Fruit fly (Drosophila melanogaster) whole organism, embryonic: ENCODE measurements around the gene eIF2Bepsilon.

Experiments
- Aef1 ChIP-seq: fragments of 200-800 bp; sonication (Bioruptor generic); IDR thresholded peaks from 3 replicates; pipeline ENCODE4 v1.3.6; 2022; ENCODE audit warnings: missing biosample characterization, missing genetic modification characterization
- B-H2 ChIP-seq: fragments of 200-800 bp; sonication (Bioruptor generic); optimal IDR thresholded peaks from 2 replicates; lab custom pipeline; 2018; ENCODE audit warnings: missing biosample characterization, mild to moderate bottlenecking, missing genetic modification characterization
- CG10267 ChIP-seq: fragments of 200-800 bp; sonication (Bioruptor generic); optimal IDR thresholded peaks from 2 replicates; lab custom pipeline; 2018; ENCODE audit warnings: missing biosample characterization, mild to moderate bottlenecking, missing genetic modification characterization, moderate library complexity
- CG10654 ChIP-seq: fragments of 200-800 bp; sonication (Bioruptor generic); optimal IDR thresholded peaks from 2 replicates; lab custom pipeline; 2016; ENCODE audit warnings: missing biosample characterization, missing genetic modification characterization
- CG11723 ChIP-seq: fragments of 200-800 bp; sonication (Bioruptor generic); optimal IDR thresholded peaks from 2 replicates; lab custom pipeline; 2017; ENCODE audit warnings: missing biosample characterization, mild to moderate bottlenecking, missing genetic modification characterization
- CG12391 ChIP-seq: fragments of 200-800 bp; sonication (Bioruptor generic); optimal IDR thresholded peaks from 3 replicates; lab custom pipeline; 2018; ENCODE audit warnings: missing biosample characterization, mild to moderate bottlenecking, missing genetic modification characterization, moderate library complexity
- CG17829 ChIP-seq: fragments of 200-800 bp; optimal IDR thresholded peaks from 2 replicates; lab custom pipeline; 2019; ENCODE audit warnings: missing biosample characterization, mild to moderate bottlenecking, missing genetic modification characterization, moderate library complexity
- CG1792 ChIP-seq: fragments of 200-800 bp; sonication (Bioruptor generic); optimal IDR thresholded peaks from 2 replicates; lab custom pipeline; 2016; ENCODE audit warnings: missing biosample characterization, missing genetic modification characterization
- CG18619 ChIP-seq: fragments of 200-800 bp; sonication (Bioruptor generic); optimal IDR thresholded peaks from 3 replicates; lab custom pipeline; 2017; ENCODE audit warnings: missing biosample characterization, mild to moderate bottlenecking, missing genetic modification characterization
- CG2202 ChIP-seq: fragments of 200-800 bp; sonication (Bioruptor generic); optimal IDR thresholded peaks from 2 replicates; lab custom pipeline; 2018; ENCODE audit warnings: missing biosample characterization, mild to moderate bottlenecking, missing genetic modification characterization
- CG2889 ChIP-seq: fragments of 200-800 bp; sonication (Bioruptor generic); IDR thresholded peaks from 3 replicates; pipeline ENCODE4 v1.3.6; 2022; ENCODE audit warnings: missing biosample characterization, missing genetic modification characterization
- CG30403 ChIP-seq: fragments of 200-800 bp; sonication (Bioruptor generic); optimal IDR thresholded peaks from 3 replicates; lab custom pipeline; 2016; ENCODE audit warnings: missing biosample characterization, missing genetic modification characterization
- CG34422 ChIP-seq: fragments of 200-800 bp; sonication (Bioruptor generic); IDR thresholded peaks from 3 replicates; pipeline ENCODE4 v1.3.6; 2022; ENCODE audit warnings: missing biosample characterization, missing genetic modification characterization
- CG5953 ChIP-seq: fragments of 200-800 bp; sonication (Bioruptor generic); IDR thresholded peaks from 2 replicates; pipeline ENCODE4 v1.3.6; 2022; ENCODE audit warnings: missing biosample characterization, missing genetic modification characterization
- CG8281 ChIP-seq: fragments of 200-800 bp; sonication (Bioruptor generic); optimal IDR thresholded peaks from 2 replicates; lab custom pipeline; 2018; ENCODE audit warnings: missing biosample characterization, mild to moderate bottlenecking, missing genetic modification characterization, moderate library complexity
- CG8388 ChIP-seq: fragments of 200-800 bp; sonication (Bioruptor generic); optimal IDR thresholded peaks from 2 replicates; lab custom pipeline; 2019; ENCODE audit warnings: missing biosample characterization, mild to moderate bottlenecking, missing genetic modification characterization, moderate library complexity
- CG9817 ChIP-seq: fragments of 200-800 bp; sonication (Bioruptor generic); optimal IDR thresholded peaks from 2 replicates; lab custom pipeline; 2018; ENCODE audit warnings: missing biosample characterization, mild to moderate bottlenecking, missing genetic modification characterization, moderate library complexity
- CG9932 ChIP-seq: fragments of 200-800 bp; sonication (Bioruptor generic); IDR thresholded peaks from 2 replicates; pipeline ENCODE4 v1.3.6; 2022; ENCODE audit warnings: missing biosample characterization, missing genetic modification characterization
- CoRest ChIP-seq: fragments of 200-800 bp; sonication (Bioruptor generic); optimal IDR thresholded peaks from 3 replicates; lab custom pipeline; 2018; ENCODE audit warnings: missing biosample characterization, mild to moderate bottlenecking, missing genetic modification characterization, moderate library complexity
- Hsf ChIP-seq: fragments of 200-800 bp; sonication (Bioruptor generic); optimal IDR thresholded peaks from 3 replicates; lab custom pipeline; 2016; ENCODE audit warnings: missing biosample characterization, missing genetic modification characterization
- Mad ChIP-seq: fragments of 200-800 bp; sonication (Bioruptor generic); optimal IDR thresholded peaks from 2 replicates; lab custom pipeline; 2016; ENCODE audit warnings: missing biosample characterization, missing genetic modification characterization
- Nf-YA ChIP-seq: fragments of 200-800 bp; sonication (Bioruptor generic); IDR thresholded peaks from 2 replicates; pipeline ENCODE4 v1.3.6; 2022; ENCODE audit warnings: missing biosample characterization, missing genetic modification characterization
- NfI ChIP-seq: fragments of 200-800 bp; sonication (Bioruptor generic); optimal IDR thresholded peaks from 3 replicates; lab custom pipeline; 2018; ENCODE audit warnings: missing biosample characterization, mild to moderate bottlenecking, missing genetic modification characterization, moderate library complexity
- Oaz ChIP-seq: fragments of 200-800 bp; sonication (Bioruptor generic); IDR thresholded peaks from 2 replicates; pipeline ENCODE4 v1.3.6; 2022; ENCODE audit warnings: missing biosample characterization, missing genetic modification characterization
- Optix ChIP-seq: fragments of 200-800 bp; sonication (Bioruptor generic); IDR thresholded peaks from 3 replicates; pipeline ENCODE4 v1.3.6; 2022; ENCODE audit warnings: missing biosample characterization, missing genetic modification characterization
- Rfx ChIP-seq: fragments of 200-800 bp; sonication (Bioruptor generic); IDR thresholded peaks from 2 replicates; pipeline ENCODE4 v1.3.6; 2022; ENCODE audit warnings: missing biosample characterization, missing genetic modification characterization
- Sox100B ChIP-seq: fragments of 200-800 bp; sonication (Bioruptor generic); optimal IDR thresholded peaks from 3 replicates; lab custom pipeline; 2018; ENCODE audit warnings: missing biosample characterization, mild to moderate bottlenecking, missing genetic modification characterization
- Sry-β ChIP-seq: fragments of 200-800 bp; sonication (Bioruptor generic); optimal IDR thresholded peaks from 2 replicates; lab custom pipeline; 2018; ENCODE audit warnings: missing biosample characterization, mild to moderate bottlenecking, missing genetic modification characterization, moderate library complexity
- al ChIP-seq: fragments of 200-800 bp; sonication (Bioruptor generic); IDR thresholded peaks from 2 replicates; pipeline ENCODE4 v1.3.6; 2022; ENCODE audit warnings: missing biosample characterization, missing genetic modification characterization
- cas ChIP-seq: fragments of 200-800 bp; sonication (Bioruptor generic); IDR thresholded peaks from 2 replicates; pipeline ENCODE4 v1.3.6; 2022; ENCODE audit warnings: missing biosample characterization, missing genetic modification characterization
- cato ChIP-seq: fragments of 200-800 bp; sonication (Bioruptor generic); optimal IDR thresholded peaks from 2 replicates; lab custom pipeline; 2016; ENCODE audit warnings: missing biosample characterization, missing genetic modification characterization, borderline replicate concordance
- chn ChIP-seq: fragments of 200-800 bp; sonication (Bioruptor generic); optimal IDR thresholded peaks from 2 replicates; lab custom pipeline; 2016; ENCODE audit warnings: missing biosample characterization, missing genetic modification characterization
- croc ChIP-seq: fragments of 200-800 bp; sonication (Bioruptor generic); conservative IDR thresholded peaks from 3 replicates; pipeline ENCODE4 v1.3.6; 2022; ENCODE audit warnings: missing biosample characterization, missing genetic modification characterization
- emc ChIP-seq: fragments of 200-800 bp; sonication (Bioruptor generic); optimal IDR thresholded peaks from 2 replicates; lab custom pipeline; 2016; ENCODE audit warnings: missing biosample characterization, missing genetic modification characterization
- gcm ChIP-seq: fragments of 200-800 bp; sonication (Bioruptor generic); optimal IDR thresholded peaks from 2 replicates; lab custom pipeline; 2019; ENCODE audit warnings: missing biosample characterization, mild to moderate bottlenecking, missing genetic modification characterization, moderate library complexity
- gsb ChIP-seq: fragments of 200-800 bp; sonication (Bioruptor generic); IDR thresholded peaks from 2 replicates; pipeline ENCODE4 v1.3.6; 2022; ENCODE audit warnings: missing biosample characterization, missing genetic modification characterization
- jumu ChIP-seq: fragments of 200-800 bp; sonication (Bioruptor generic); optimal IDR thresholded peaks from 3 replicates; lab custom pipeline; 2016; ENCODE audit warnings: missing biosample characterization, missing genetic modification characterization
- maf-S ChIP-seq: fragments of 200-800 bp; sonication (Bioruptor generic); optimal IDR thresholded peaks from 2 replicates; lab custom pipeline; 2016; ENCODE audit warnings: missing biosample characterization, missing genetic modification characterization
- mld ChIP-seq: fragments of 200-800 bp; sonication (Bioruptor generic); IDR thresholded peaks from 3 replicates; pipeline ENCODE4 v1.3.6; 2022; ENCODE audit warnings: missing biosample characterization, missing genetic modification characterization; ENCODE audit not compliant: partially characterized antibody
- nau ChIP-seq: fragments of 200-800 bp; sonication (Bioruptor generic); optimal IDR thresholded peaks from 3 replicates; lab custom pipeline; 2017; ENCODE audit warnings: missing biosample characterization, mild to moderate bottlenecking, missing genetic modification characterization, missing genetic modification reagents
- p53 ChIP-seq: fragments of 200-800 bp; sonication (Bioruptor generic); optimal IDR thresholded peaks from 2 replicates; lab custom pipeline; 2016; ENCODE audit warnings: missing biosample characterization, missing genetic modification characterization
- pita ChIP-seq: fragments of 200-800 bp; sonication (Bioruptor generic); optimal IDR thresholded peaks from 2 replicates; lab custom pipeline; 2017; ENCODE audit warnings: missing biosample characterization, mild to moderate bottlenecking, missing genetic modification characterization
- ranshi ChIP-seq: fragments of 200-800 bp; sonication (Bioruptor generic); IDR thresholded peaks from 2 replicates; pipeline ENCODE4 v1.3.6; 2022; ENCODE audit warnings: missing biosample characterization, missing genetic modification characterization
- sd ChIP-seq: fragments of 200-800 bp; sonication (Bioruptor generic); optimal IDR thresholded peaks from 3 replicates; lab custom pipeline; 2018; ENCODE audit warnings: missing biosample characterization, mild to moderate bottlenecking, missing genetic modification characterization, moderate library complexity
- shn ChIP-seq: fragments of 200-800 bp; sonication (Bioruptor generic); optimal IDR thresholded peaks from 3 replicates; lab custom pipeline; 2016; ENCODE audit warnings: missing biosample characterization, missing genetic modification characterization
- tap ChIP-seq: fragments of 200-800 bp; optimal IDR thresholded peaks from 3 replicates; lab custom pipeline; 2019; ENCODE audit warnings: missing biosample characterization, mild to moderate bottlenecking, missing genetic modification characterization, moderate library complexity
- ttk ChIP-seq: fragments of 200-800 bp; sonication (Bioruptor generic); IDR thresholded peaks from 2 replicates; pipeline ENCODE4 v2.1.2; 2022; ENCODE audit warnings: missing biosample characterization, missing genetic modification characterization
- yki ChIP-seq: fragments of >200 bp; optimal IDR thresholded peaks from 3 replicates; lab custom pipeline; 2018
- zen ChIP-seq: fragments of 200-800 bp; sonication (Bioruptor generic); optimal IDR thresholded peaks from 3 replicates; lab custom pipeline; 2018; ENCODE audit warnings: missing biosample characterization, mild to moderate bottlenecking, missing genetic modification characterization, moderate library complexity

Gene eIF2Bepsilon

dm6 chrX:1943337-1944244 lies 20.9 kb upstream of the eIF2Bepsilon start (continued):
- TF ChIP-seq cato (GFP tag; lab: Kevin White, UChicago): peak; percentile 21
- peak; percentile 45 for TF ChIP-seq Sry-β
- TF ChIP-seq sd (tag; lab: Kevin White, UChicago): peak; percentile 68
- TF ChIP-seq al: peak; percentile 37; the same call in 1 of the 2 replicates
- TF ChIP-seq CG8388: peak; percentile 78
- TF ChIP-seq B-H2 (GFP tag; lab: Kevin White, UChicago): no peak
- peak; percentile 44 for TF ChIP-seq CG10654 (GFP tag; lab: Kevin White, UChicago)
- TF ChIP-seq CG30403 (GFP tag; lab: Kevin White, UChicago): peak; percentile 75
- TF ChIP-seq emc (GFP tag; lab: Kevin White, UChicago): peak; percentile 36
- peak; percentile 63 for TF ChIP-seq CG10267 (tag; lab: Kevin White, UChicago)
- TF ChIP-seq CG5953: no peak
- 0 out of 3 replicates have a peak, but pooled peaks have one; percentile 8 for TF ChIP-seq CG34422 (GFP tag; lab: Robert Waterston, UW)
- TF ChIP-seq tap (tag; lab: Kevin White, UChicago): peak; percentile 33
- TF ChIP-seq Sox100B (GFP tag; lab: Kevin White, UChicago): peak; percentile 83
- no peak for TF ChIP-seq CG2889 (GFP tag; lab: Robert Waterston, UW)
- TF ChIP-seq ttk (GFP tag; lab: Robert Waterston, UW): 0 out of 2 replicates have a peak, but pooled peaks have one; percentile 18
- peak; percentile 32 for TF ChIP-seq zen (tag; lab: Kevin White, UChicago)
- TF ChIP-seq maf-S (GFP tag; lab: Kevin White, UChicago): peak; percentile 44
- no peak for TF ChIP-seq pita (GFP tag; lab: Kevin White, UChicago)
- TF ChIP-seq Rfx (GFP tag; lab: Robert Waterston, UW): peak; percentile 40; the same call in 1 of the 2 replicates
- TF ChIP-seq Nf-YA (GFP tag; lab: Robert Waterston, UW): no peak
- TF ChIP-seq CG8281 (tag; lab: Kevin White, UChicago): peak; percentile 32
- peak; percentile 55 for TF ChIP-seq CG1792 (GFP tag; lab: Kevin White, UChicago)
- peak; percentile 66 for TF ChIP-seq CG17829 (tag; lab: Kevin White, UChicago)
- 0 out of 2 replicates have a peak, but pooled peaks have one; percentile 50 for TF ChIP-seq ranshi (GFP tag; lab: Robert Waterston, UW)
- TF ChIP-seq croc (GFP tag; lab: Robert Waterston, UW): peak; percentile 47; the same call in 2 of the 3 replicates
- TF ChIP-seq CG9817: peak; percentile 57
- TF ChIP-seq Oaz (GFP tag; lab: Robert Waterston, UW): no peak
- peak; percentile 29 for TF ChIP-seq jumu (GFP tag; lab: Kevin White, UChicago)
- peak; percentile 36 for TF ChIP-seq Mad (GFP tag; lab: Kevin White, UChicago)
- TF ChIP-seq CG11723: peak; percentile 50
- no peak for TF ChIP-seq mld (GFP tag; lab: Robert Waterston, UW)
- TF ChIP-seq cas (GFP tag; lab: Robert Waterston, UW): no peak
- no peak for TF ChIP-seq Aef1 (GFP tag; lab: Robert Waterston, UW)
- TF ChIP-seq CoRest (tag; lab: Kevin White, UChicago): peak; percentile 86
- TF ChIP-seq NfI (GFP tag; lab: Kevin White, UChicago): peak; percentile 76
- peak; percentile 72 for TF ChIP-seq CG18619 (GFP tag; lab: Kevin White, UChicago)
- no peak for TF ChIP-seq gsb
- TF ChIP-seq chn (GFP tag; lab: Kevin White, UChicago): peak; percentile 73
- TF ChIP-seq yki (lab: Kevin White, UChicago): peak; percentile 63
- peak; percentile 81 for TF ChIP-seq CG12391 (tag; lab: Kevin White, UChicago)
- TF ChIP-seq CG9932 (GFP tag; lab: Robert Waterston, UW): peak; percentile 30; the same call in 1 of the 2 replicates
- TF ChIP-seq p53 (GFP tag; lab: Kevin White, UChicago): no peak
- peak; percentile 59; the same call in 1 of the 3 replicates for TF ChIP-seq Optix (GFP tag; lab: Robert Waterston, UW)
- TF ChIP-seq nau (GFP tag; lab: Kevin White, UChicago): peak; percentile 53
- TF ChIP-seq Hsf: peak; percentile 63
- TF ChIP-seq gcm (GFP tag; lab: Kevin White, UChicago): peak; percentile 54
- peak; percentile 59 for TF ChIP-seq CG2202
- TF ChIP-seq shn (GFP tag; lab: Kevin White, UChicago): peak; percentile 71
